Worm (Caenorhabditis elegans): ENCODE data around the gene nhr-94.

DNA sequence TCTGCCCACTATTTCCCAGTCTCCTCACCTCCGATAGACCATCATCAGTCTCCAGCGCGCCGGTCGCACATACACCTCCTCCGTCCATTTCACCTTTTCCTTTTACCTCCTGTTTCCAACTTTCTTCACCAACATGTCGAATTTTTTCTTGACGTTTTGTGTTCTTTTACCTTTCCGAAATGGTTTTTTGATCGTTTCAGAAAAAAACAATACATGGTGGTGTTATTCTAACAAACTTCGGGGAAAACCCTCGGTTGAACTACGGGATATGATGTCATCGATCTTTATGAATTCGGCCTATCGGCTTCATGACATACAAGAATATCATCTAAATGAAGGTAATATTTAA lies 42.5 kb upstream of the nhr-94 start, which contains the start of gene Y97E10C.1:
- no peak for TF ChIP-seq fkh-10 (GFP tag; optimal IDR thresholded peaks at IDR 0.05)
- no peak for TF ChIP-seq nhr-237 (tag; optimal IDR thresholded peaks at IDR 0.05)
- no peak for TF ChIP-seq ceh-44 (GFP tag; IDR thresholded peaks at IDR 0.05)
- TF ChIP-seq skn-1 (tag; optimal IDR thresholded peaks at IDR 0.05) = no peak
- TF ChIP-seq Y105C5A.15 (GFP tag; IDR thresholded peaks at IDR 0.05) = no peak
- TF ChIP-seq lin-38 (GFP tag; IDR thresholded peaks at IDR 0.05) = no peak
- no peak for TF ChIP-seq T26A8.4 (GFP tag; IDR thresholded peaks at IDR 0.05)
- TF ChIP-seq lin-15B (tag; optimal IDR thresholded peaks at IDR 0.05) = no peak
- TF ChIP-seq attf-4 (tag; optimal IDR thresholded peaks at IDR 0.05) = no peak
- TF ChIP-seq jun-1 (tag; optimal IDR thresholded peaks at IDR 0.05) = no peak
- TF ChIP-seq unc-62 (GFP tag; optimal IDR thresholded peaks at IDR 0.05 in 1 of 2) = peak in 1 of 2 experiments; percentile 55
- no peak for TF ChIP-seq unc-62 (tag; optimal IDR thresholded peaks at IDR 0.05)
